Fruit fly (Drosophila melanogaster): ENCODE results near the gene CG18178.

The CG18178 gene

dm6 chr3L:9692892-9693551, 25.9 kb downstream of the CG18178 start (continued):
- TF ChIP-seq Bteb2 (GFP tag; optimal IDR thresholded peaks at IDR 0.05), result peak; percentile 96
- peak; percentile 87 for TF ChIP-seq CG7372 (GFP tag; IDR thresholded peaks at IDR 0.05)
- peak; percentile 97 for TF ChIP-seq CG10209 (GFP tag; optimal IDR thresholded peaks at IDR 0.05)
- TF ChIP-seq schlank (tag; optimal IDR thresholded peaks at IDR 0.05), result peak; percentile 85
- TF ChIP-seq CG14965 (GFP tag; optimal IDR thresholded peaks at IDR 0.05; ENCODE audit: borderline replicate concordance), result peak; percentile 77
- peak; percentile 83 for TF ChIP-seq Drgx (GFP tag; IDR thresholded peaks at IDR 0.05)
- TF ChIP-seq br (optimal IDR thresholded peaks at IDR 0.05), result no peak
- TF ChIP-seq CG7928 (GFP tag; optimal IDR thresholded peaks at IDR 0.05), result peak; percentile 74
- peak; percentile 95 for TF ChIP-seq CG4328 (GFP tag; optimal IDR thresholded peaks at IDR 0.05)
- TF ChIP-seq salm (tag; optimal IDR thresholded peaks at IDR 0.05), result peak; percentile 81
- TF ChIP-seq jumu (GFP tag; optimal IDR thresholded peaks at IDR 0.05), result peak; percentile 97
- peak; percentile 76 for TF ChIP-seq CG3995 (GFP tag; optimal IDR thresholded peaks at IDR 0.05)
- TF ChIP-seq CG9876 (GFP tag; optimal IDR thresholded peaks at IDR 0.05), result peak; percentile 95
- TF ChIP-seq ind (GFP tag; optimal IDR thresholded peaks at IDR 0.05), result peak; percentile 96
- peak; percentile 94 for TF ChIP-seq NK7.1 (GFP tag; optimal IDR thresholded peaks at IDR 0.05)
- TF ChIP-seq CG16813 (GFP tag; IDR thresholded peaks at IDR 0.05; ENCODE audit: partially characterized antibody), result no peak
- TF ChIP-seq Awh (GFP tag; IDR thresholded peaks at IDR 0.05), result peak; percentile 68
- TF ChIP-seq Lim3 (GFP tag; IDR thresholded peaks at IDR 0.05), result peak; percentile 68
- TF ChIP-seq gem (tag; optimal IDR thresholded peaks at IDR 0.05), result peak; percentile 98
- TF ChIP-seq CG1233 (GFP tag; optimal IDR thresholded peaks at IDR 0.05), result peak; percentile 96
- peak; percentile 86 for TF ChIP-seq CG10366 (GFP tag; IDR thresholded peaks at IDR 0.05)
- TF ChIP-seq CG13424 (tag; optimal IDR thresholded peaks at IDR 0.05), result peak; percentile 97
- peak; percentile 91 for TF ChIP-seq nerfin-1 (tag; optimal IDR thresholded peaks at IDR 0.05)
- TF ChIP-seq slp2 (GFP tag; optimal IDR thresholded peaks at IDR 0.05), result peak; percentile 96
- TF ChIP-seq insv (GFP tag; optimal IDR thresholded peaks at IDR 0.05), result peak; percentile 61 to 67
- TF ChIP-seq CG30403 (GFP tag; optimal IDR thresholded peaks at IDR 0.05), result peak; percentile 99
- TF ChIP-seq dm (GFP tag; optimal IDR thresholded peaks at IDR 0.05), result peak; percentile 91
- TF ChIP-seq Tbp (GFP tag; optimal IDR thresholded peaks at IDR 0.05), result no peak
- peak; percentile 91 for TF ChIP-seq CG8388 (GFP tag; optimal IDR thresholded peaks at IDR 0.05)
- peak; percentile 84 for TF ChIP-seq peb (GFP tag; IDR thresholded peaks at IDR 0.05)
- TF ChIP-seq bbx (GFP tag; IDR thresholded peaks at IDR 0.05; ENCODE audit: partially characterized antibody), result no peak
- peak; percentile 94 for TF ChIP-seq CG4854 (GFP tag; optimal IDR thresholded peaks at IDR 0.05)
- TF ChIP-seq CG10543 (GFP tag; optimal IDR thresholded peaks at IDR 0.05), result peak; percentile 98
- TF ChIP-seq CG2712 (tag; optimal IDR thresholded peaks at IDR 0.05), result peak; percentile 96
- TF ChIP-seq btn (GFP tag; optimal IDR thresholded peaks at IDR 0.05), result peak; percentile 90
- TF ChIP-seq CG11695 (GFP tag; IDR thresholded peaks at IDR 0.05), result peak; percentile 93
- no peak; the same call in 1 of the 2 replicates for TF ChIP-seq unc-4 (GFP tag; IDR thresholded peaks at IDR 0.05; ENCODE audit: partially characterized antibody)
- TF ChIP-seq CG1024 (GFP tag; IDR thresholded peaks at IDR 0.05), result peak; percentile 66
- TF ChIP-seq CG9437 (GFP tag; optimal IDR thresholded peaks at IDR 0.05), result peak; percentile 95
- TF ChIP-seq Sin3A (optimal IDR thresholded peaks at IDR 0.05), result no peak
- peak; percentile 89 for TF ChIP-seq wor (GFP tag; IDR thresholded peaks at IDR 0.05)
- no peak for TF ChIP-seq pfk (GFP tag; optimal IDR thresholded peaks at IDR 0.05)
- peak; percentile 66 for TF ChIP-seq Sry-δ (GFP tag; optimal IDR thresholded peaks at IDR 0.05)
- peak; percentile 81 for TF ChIP-seq CG4404 (GFP tag; IDR thresholded peaks at IDR 0.05)
- peak; percentile 96 for TF ChIP-seq mam (GFP tag; optimal IDR thresholded peaks at IDR 0.05)
- TF ChIP-seq ara (GFP tag; IDR thresholded peaks at IDR 0.05), result peak; percentile 83
- TF ChIP-seq C15 (GFP tag; IDR thresholded peaks at IDR 0.05), result peak; percentile 69; the same call in 1 of the 3 replicates
- TF ChIP-seq inv (GFP tag; IDR thresholded peaks at IDR 0.05; ENCODE audit: partially characterized antibody), result no peak
- peak; percentile 96 for TF ChIP-seq tin (GFP tag; optimal IDR thresholded peaks at IDR 0.05)
- peak; percentile 85 for TF ChIP-seq Aef1 (GFP tag; IDR thresholded peaks at IDR 0.05)
- TF ChIP-seq CG3065 (GFP tag; optimal IDR thresholded peaks at IDR 0.05), result peak; percentile 91

All from whole organism, embryonic.